Fruit fly (Drosophila melanogaster): ENCODE measurements around the gene CG14780.

Gene CG14780

DNA sequence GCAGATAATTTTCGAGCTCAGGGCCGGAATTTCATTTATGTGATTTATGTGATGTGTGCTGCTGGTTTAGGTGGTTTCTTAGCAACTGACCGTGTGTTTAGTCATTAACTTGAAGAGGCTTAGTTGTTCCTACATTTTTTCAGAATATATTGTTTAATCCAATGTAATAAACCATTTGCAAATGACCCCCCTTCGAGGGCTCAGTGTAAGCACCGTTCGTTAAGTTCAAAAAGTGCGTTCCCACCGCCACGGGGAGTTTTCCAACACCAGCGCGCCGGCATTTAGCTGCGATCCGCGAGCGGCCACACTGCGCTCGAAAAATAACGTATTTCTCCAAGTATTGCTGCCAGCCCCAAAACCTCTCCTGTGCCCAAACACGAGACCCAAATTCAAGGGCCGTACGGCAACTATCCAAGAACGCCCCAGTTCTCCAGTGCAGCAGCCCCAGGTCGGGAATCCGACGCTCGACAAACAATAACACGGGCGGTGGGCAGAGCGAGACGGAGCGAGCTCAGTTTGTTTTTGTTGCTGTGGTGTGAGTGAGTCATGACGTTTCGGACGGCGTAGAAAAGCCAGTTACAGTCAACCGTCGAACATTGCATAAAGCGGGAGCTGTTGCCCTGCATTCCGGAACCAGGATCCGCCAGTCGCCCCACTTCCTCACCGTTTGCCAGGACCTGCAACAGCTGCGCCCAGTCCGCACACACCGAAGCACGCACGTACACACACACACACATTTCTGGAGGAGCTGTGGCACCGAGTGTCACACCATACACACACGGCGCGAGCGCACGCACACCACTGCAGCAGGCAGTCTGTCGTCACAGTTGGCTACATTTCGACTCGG, 6.2 kb downstream of the CG14780 start, which contains the start of gene rush (continued):
- TF ChIP-seq caup (GFP tag; optimal IDR thresholded peaks at IDR 0.05; ENCODE audit: severe bottlenecking) = peak; percentile 3
- TF ChIP-seq CG15011 (GFP tag; optimal IDR thresholded peaks at IDR 0.05) = no peak
- no peak for TF ChIP-seq run (tag; optimal IDR thresholded peaks at IDR 0.05)
- TF ChIP-seq Lim3 (GFP tag; IDR thresholded peaks at IDR 0.05) = no peak
- 0 out of 2 replicates have a peak, but pooled peaks have one; percentile 18 for TF ChIP-seq nerfin-2 (GFP tag; IDR thresholded peaks at IDR 0.05; ENCODE audit: partially characterized antibody)
- TF ChIP-seq chm (GFP tag; IDR thresholded peaks at IDR 0.05) = 0 out of 2 replicates have a peak, but pooled peaks have one; percentile 20
- no peak for TF ChIP-seq CG11093 (GFP tag; IDR thresholded peaks at IDR 0.05)
- TF ChIP-seq CG16813 (GFP tag; IDR thresholded peaks at IDR 0.05; ENCODE audit: partially characterized antibody) = no peak; the same call in 1 of the 3 replicates
- no peak for TF ChIP-seq CG4820 (GFP tag; optimal IDR thresholded peaks at IDR 0.05)
- TF ChIP-seq Sox100B (GFP tag; optimal IDR thresholded peaks at IDR 0.05) = no peak
- peak; percentile 63 for TF ChIP-seq lilli (GFP tag; optimal IDR thresholded peaks at IDR 0.05)
- TF ChIP-seq HLHmδ (GFP tag; optimal IDR thresholded peaks at IDR 0.05) = peak; percentile 53
- TF ChIP-seq Mes4 (GFP tag; optimal IDR thresholded peaks at IDR 0.05) = no peak
- TF ChIP-seq CG11560 (tag; IDR thresholded peaks at IDR 0.05) = no peak
- no peak for TF ChIP-seq CTCF (GFP tag; optimal IDR thresholded peaks at IDR 0.05)
- TF ChIP-seq CG18476 (GFP tag; optimal IDR thresholded peaks at IDR 0.05) = no peak
- no peak for TF ChIP-seq CG3407 (GFP tag; optimal IDR thresholded peaks at IDR 0.05)
- peak; percentile 27 for TF ChIP-seq CG15269 (tag; optimal IDR thresholded peaks at IDR 0.05)
- peak; percentile 57 for TF ChIP-seq CG1603 (tag; optimal IDR thresholded peaks at IDR 0.05)
- no peak for TF ChIP-seq CG5180 (GFP tag; optimal IDR thresholded peaks at IDR 0.05)
- peak; percentile 48 for TF ChIP-seq Ets97D (GFP tag; optimal IDR thresholded peaks at IDR 0.05)
- no peak for TF ChIP-seq cad (GFP tag; optimal IDR thresholded peaks at IDR 0.05)
- TF ChIP-seq PHDP (tag; optimal IDR thresholded peaks at IDR 0.05) = peak; percentile 10
- no peak for TF ChIP-seq oc (tag; optimal IDR thresholded peaks at IDR 0.05)
- no peak for TF ChIP-seq br (optimal IDR thresholded peaks at IDR 0.05)
- TF ChIP-seq CG4617 (GFP tag; optimal IDR thresholded peaks at IDR 0.05; ENCODE audit: borderline replicate concordance) = peak; percentile 90
- peak; percentile 81 for TF ChIP-seq CG17186 (GFP tag; optimal IDR thresholded peaks at IDR 0.05)
- TF ChIP-seq CG13775 (GFP tag; optimal IDR thresholded peaks at IDR 0.05) = no peak
- TF ChIP-seq B-H1 (GFP tag; IDR thresholded peaks at IDR 0.05) = no peak
- peak; percentile 83 for TF ChIP-seq kay (GFP tag; optimal IDR thresholded peaks at IDR 0.05)
- no peak for TF ChIP-seq Atf3 (GFP tag; optimal IDR thresholded peaks at IDR 0.05)
- no peak for TF ChIP-seq bigmax (GFP tag; optimal IDR thresholded peaks at IDR 0.05)
- TF ChIP-seq gfzf (GFP tag; optimal IDR thresholded peaks at IDR 0.05) = peak; percentile 85
- peak; percentile 50; the same call in 1 of the 3 replicates for TF ChIP-seq CG11456 (GFP tag; IDR thresholded peaks at IDR 0.05)
- no peak for TF ChIP-seq en (GFP tag; optimal IDR thresholded peaks at IDR 0.05)
- peak in 1 of 2 experiments; percentile 26 for TF ChIP-seq bsh (GFP tag; optimal IDR thresholded peaks at IDR 0.05)
- TF ChIP-seq fu2 (GFP tag; optimal IDR thresholded peaks at IDR 0.05) = no peak
- no peak for TF ChIP-seq psq (GFP tag; optimal IDR thresholded peaks at IDR 0.05)
- 0 out of 3 replicates have a peak, but pooled peaks have one; percentile 7 for TF ChIP-seq Optix (GFP tag; IDR thresholded peaks at IDR 0.05)
- TF ChIP-seq CG31388 (GFP tag; optimal IDR thresholded peaks at IDR 0.05) = no peak
- no peak for TF ChIP-seq tio (GFP tag; optimal IDR thresholded peaks at IDR 0.05)
- no peak for TF ChIP-seq Ravus (GFP tag; IDR thresholded peaks at IDR 0.05)
- no peak for TF ChIP-seq tgo (GFP tag; IDR thresholded peaks at IDR 0.05)
- no peak for TF ChIP-seq BtbVII (GFP tag; optimal IDR thresholded peaks at IDR 0.05)
- no peak for TF ChIP-seq seq (GFP tag; IDR thresholded peaks at IDR 0.05)
- TF ChIP-seq gro (GFP tag; optimal IDR thresholded peaks at IDR 0.05) = peak; percentile 36
- peak; percentile 65 for TF ChIP-seq CG2120 (GFP tag; optimal IDR thresholded peaks at IDR 0.05)
- no peak for TF ChIP-seq Neu2 (GFP tag; optimal IDR thresholded peaks at IDR 0.05; ENCODE audit: borderline replicate concordance)
- no peak for TF ChIP-seq Ada2b (GFP tag; IDR thresholded peaks at IDR 0.05)
- TF ChIP-seq cato (GFP tag; optimal IDR thresholded peaks at IDR 0.05; ENCODE audit: borderline replicate concordance) = no peak

Data from whole organism, embryonic.